Worm (Caenorhabditis elegans) whole organism, L4/young adult: Measurements from ENCODE around the gene srx-7.

Experiments used
- W03F9.2 ChIP-seq: fragments of 150-350 bp; optimal IDR thresholded peaks from 2 replicates; lab custom pipeline; 2014; ENCODE audit warnings: missing biosample characterization, missing genetic modification characterization
- dao-5 ChIP-seq: sonication (generic microtip); optimal IDR thresholded peaks from 2 replicates; lab custom pipeline; 2016; ENCODE audit warnings: missing genotype, missing genetic modification characterization, moderate library complexity, missing compliant biosample characterization
- him-1 ChIP-seq: sonication (generic microtip); optimal IDR thresholded peaks from 2 replicates; lab custom pipeline; 2016; ENCODE audit warnings: missing genotype, missing genetic modification reagents, missing genetic modification characterization, missing compliant biosample characterization

srx-7 gene

ce11 chrV:559940-560339 is at the start of gene srx-7:
Gene srx-7 (plus strand): TSS chrV:560195.
- no peak for TF ChIP-seq W03F9.2 (tag; lab: Kevin White, UChicago)
- TF ChIP-seq him-1 (tag; lab: Kevin White, UChicago), result no peak
- no peak for TF ChIP-seq dao-5 (tag; lab: Kevin White, UChicago)

DNA sequence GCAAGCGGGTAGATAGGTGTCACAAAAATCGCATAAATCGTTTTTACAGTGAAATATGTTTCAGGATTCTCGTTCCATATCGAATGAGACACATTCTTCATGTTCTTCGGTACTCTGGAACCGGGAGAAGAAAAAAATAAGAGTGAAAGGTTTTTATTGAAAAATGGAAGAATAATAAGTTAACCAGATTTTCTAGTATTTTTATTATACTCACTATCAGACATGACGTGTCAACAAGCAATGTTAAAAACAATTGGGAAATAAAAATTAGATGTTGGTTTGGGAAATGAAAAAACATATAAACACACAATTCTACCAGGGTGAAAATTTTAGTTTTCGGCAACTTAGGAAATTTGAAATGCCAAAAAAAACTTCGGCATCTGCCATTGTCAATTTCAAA is 47.6 kb upstream of the srx-7 start, which contains the start of gene srh-37:
srh-37 (minus strand) TSS at position 101 of the 400 bp plus-strand sequence.
- TF ChIP-seq dao-5 (tag; lab: Kevin White, UChicago) (no peak), him-1 (tag; lab: Kevin White, UChicago) (no peak), W03F9.2 (tag; lab: Kevin White, UChicago) (no peak)

- TF ChIP-seq dao-5 (tag; lab: Kevin White, UChicago), result no peak
- TF ChIP-seq him-1 (tag; lab: Kevin White, UChicago), result no peak
- no peak for TF ChIP-seq W03F9.2 (tag; lab: Kevin White, UChicago)
Observed at ce11 chrV:519445-519844, 40.5 kb upstream of the srx-7 start, which contains the start of gene nhr-210. Gene nhr-210 (minus strand): TSS chrV:519545.

ce11 chrV:521517-521916 is 38.5 kb upstream of the srx-7 start, which contains the start of gene srw-107:
Gene srw-107 (minus strand): TSS chrV:521617.
- TF ChIP-seq W03F9.2 (tag; lab: Kevin White, UChicago) (no peak), him-1 (tag; lab: Kevin White, UChicago) (no peak), dao-5 (tag; lab: Kevin White, UChicago) (no peak)

DNA sequence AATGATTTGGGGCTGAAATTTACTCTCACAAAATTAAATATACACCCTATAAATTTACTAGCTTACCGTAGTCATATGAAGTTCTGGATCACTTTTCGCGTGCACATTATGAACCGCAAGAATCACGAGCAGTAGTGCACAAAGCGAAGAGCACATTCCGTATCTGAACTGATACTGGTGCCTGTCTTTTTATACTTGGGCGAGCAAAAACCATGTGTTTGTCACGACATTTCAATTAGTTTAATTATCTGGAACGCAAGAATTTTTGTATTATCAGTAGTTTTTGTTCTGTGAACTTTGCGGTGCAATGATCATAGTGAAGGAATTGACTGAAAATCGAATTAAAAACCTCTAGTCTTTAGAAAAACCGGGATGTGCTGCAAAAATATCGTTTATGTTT is 35.9 kb upstream of the srx-7 start, which contains the start of gene lipl-3:
lipl-3 (minus strand) TSS at position 161 of the 400 bp plus-strand sequence.
- TF ChIP-seq him-1 (tag; lab: Kevin White, UChicago) (no peak), dao-5 (tag; lab: Kevin White, UChicago) (no peak), W03F9.2 (tag; lab: Kevin White, UChicago) (no peak)

DNA sequence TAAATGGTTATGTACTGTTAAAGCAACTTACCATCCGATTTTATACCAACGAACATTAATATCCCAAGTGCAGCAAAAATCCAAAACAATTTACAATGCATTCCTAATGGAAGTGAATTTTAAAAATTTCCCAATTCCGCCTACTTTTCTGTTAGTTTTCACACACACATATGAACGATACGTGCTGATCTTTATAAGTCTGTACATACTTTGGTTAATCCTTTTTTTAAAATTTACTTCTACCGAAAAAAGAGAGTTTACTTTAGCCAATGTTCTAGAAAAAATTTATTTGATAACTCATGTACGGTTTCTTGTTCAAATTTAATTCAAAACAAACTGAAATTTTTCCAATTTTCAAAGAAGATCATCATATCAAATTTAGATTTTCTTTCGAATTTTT is 35.0 kb upstream of the srx-7 start, which contains the start of gene R11G11.16:
R11G11.16 (minus strand) TSS at position 101 of the 400 bp plus-strand sequence.
- no peak for TF ChIP-seq dao-5 (tag; lab: Kevin White, UChicago)
- no peak for TF ChIP-seq him-1 (tag; lab: Kevin White, UChicago)
- no peak for TF ChIP-seq W03F9.2 (tag; lab: Kevin White, UChicago)

DNA sequence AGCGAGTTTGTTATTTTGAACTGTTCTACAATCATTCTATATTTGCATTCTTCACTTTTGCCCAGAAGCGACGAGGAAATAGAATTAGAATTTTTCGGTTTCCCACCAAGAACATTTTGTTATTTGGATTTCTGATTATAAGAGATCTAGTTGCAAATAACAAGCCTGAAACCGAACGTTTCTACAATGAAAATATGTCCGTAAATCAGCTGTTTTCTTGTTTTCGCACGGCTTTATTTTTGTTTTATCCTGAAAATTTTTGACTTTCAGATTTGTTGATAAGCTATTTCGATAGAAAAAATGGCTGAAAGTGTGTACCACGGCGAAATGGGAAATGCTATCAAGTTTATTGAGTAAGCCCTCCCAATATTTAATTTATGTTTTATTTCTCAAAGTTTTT is 32.4 kb upstream of the srx-7 start, which contains the start of gene srw-108:
srw-108 (plus strand) TSS at position 301 of the 400 bp plus-strand sequence.
- TF ChIP-seq W03F9.2 (tag; lab: Kevin White, UChicago) (no peak), him-1 (tag; lab: Kevin White, UChicago) (no peak), dao-5 (tag; lab: Kevin White, UChicago) (no peak)

- TF ChIP-seq dao-5 (tag; lab: Kevin White, UChicago) (no peak), W03F9.2 (tag; lab: Kevin White, UChicago) (no peak), him-1 (tag; lab: Kevin White, UChicago) (no peak)
Observed at ce11 chrV:532046-532445, 27.9 kb upstream of the srx-7 start, which contains the start of gene nhr-58. Gene nhr-58 (plus strand): TSS chrV:532259.

DNA sequence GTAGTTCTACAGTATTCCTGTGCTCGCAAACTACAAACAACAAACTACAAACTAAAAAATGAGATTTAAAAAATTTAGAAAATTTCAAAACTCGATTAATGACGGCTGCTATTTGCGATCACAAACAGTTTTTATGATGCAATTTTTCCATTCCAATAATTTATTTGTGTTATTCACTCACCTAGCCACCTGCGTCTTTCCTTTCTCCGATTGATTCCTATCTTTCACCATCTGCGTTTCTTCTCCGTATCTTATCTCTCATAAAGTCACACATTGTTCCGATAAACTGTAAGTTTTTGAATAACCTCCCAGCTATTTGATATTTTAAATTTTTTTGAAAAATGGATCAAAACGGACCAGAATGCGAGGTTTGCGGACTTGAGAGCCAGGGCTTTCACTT is 25.8 kb upstream of the srx-7 start, which contains the start of gene nhr-132:
nhr-132 (plus strand) TSS at position 271 of the 400 bp plus-strand sequence.
- TF ChIP-seq him-1 (tag; lab: Kevin White, UChicago) (no peak), dao-5 (tag; lab: Kevin White, UChicago) (no peak), W03F9.2 (tag; lab: Kevin White, UChicago) (no peak)

ce11 chrV:536571-536970 is 23.4 kb upstream of the srx-7 start, which contains the start of gene C14C6.5:
Gene C14C6.5 (plus strand): TSS chrV:536628.
- no peak for TF ChIP-seq dao-5 (tag; lab: Kevin White, UChicago)
- TF ChIP-seq W03F9.2 (tag; lab: Kevin White, UChicago), result no peak

DNA sequence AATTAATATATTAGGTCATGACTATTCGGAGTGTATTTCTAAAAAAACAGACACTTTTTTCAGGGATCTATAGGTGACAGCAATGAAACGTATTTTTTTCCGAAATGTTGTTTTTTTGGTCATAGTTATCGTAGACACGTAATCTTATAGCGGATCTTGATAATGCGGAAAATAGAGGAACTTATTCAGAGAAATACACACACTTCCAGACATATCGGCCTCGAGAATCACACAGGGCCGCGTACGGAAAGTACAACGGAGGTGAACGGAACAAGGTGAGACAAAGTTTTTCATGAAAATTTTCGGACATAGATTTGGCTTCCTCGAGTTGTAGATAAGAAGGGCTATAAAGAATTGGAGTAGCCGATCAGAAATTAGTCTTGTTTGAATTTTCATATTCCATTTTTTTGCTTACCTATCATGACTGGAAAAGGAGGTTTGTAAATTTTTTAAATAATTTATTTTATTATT is 20.9 kb upstream of the srx-7 start, which contains the start of gene nhr-155:
nhr-155 (plus strand) TSS at position 421 of the 471 bp plus-strand sequence.
- no peak for TF ChIP-seq dao-5 (tag; lab: Kevin White, UChicago)
- TF ChIP-seq him-1 (tag; lab: Kevin White, UChicago), result no peak
- TF ChIP-seq W03F9.2 (tag; lab: Kevin White, UChicago), result no peak

DNA sequence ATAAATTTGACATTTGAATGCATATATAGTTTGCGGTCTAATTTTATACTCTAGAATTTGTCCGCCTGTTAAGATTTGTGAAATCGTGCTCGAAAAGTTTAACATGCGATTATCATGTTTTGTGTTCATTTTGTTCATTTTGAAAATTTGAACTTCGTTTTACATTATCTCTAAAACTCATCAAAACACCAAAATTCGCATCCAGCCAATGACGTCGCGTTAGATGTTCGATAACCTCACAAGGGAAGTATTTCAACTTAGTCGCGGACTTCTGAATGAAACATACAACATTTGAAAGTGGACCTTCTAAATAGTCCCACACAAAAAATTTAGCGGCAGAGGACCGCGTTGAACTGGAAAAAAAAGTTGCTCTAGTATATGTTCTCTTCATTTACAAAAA is 18.5 kb upstream of the srx-7 start:
- no peak for TF ChIP-seq W03F9.2 (tag; lab: Kevin White, UChicago)
- TF ChIP-seq dao-5 (tag; lab: Kevin White, UChicago), result no peak
- no peak for TF ChIP-seq him-1 (tag; lab: Kevin White, UChicago)

DNA sequence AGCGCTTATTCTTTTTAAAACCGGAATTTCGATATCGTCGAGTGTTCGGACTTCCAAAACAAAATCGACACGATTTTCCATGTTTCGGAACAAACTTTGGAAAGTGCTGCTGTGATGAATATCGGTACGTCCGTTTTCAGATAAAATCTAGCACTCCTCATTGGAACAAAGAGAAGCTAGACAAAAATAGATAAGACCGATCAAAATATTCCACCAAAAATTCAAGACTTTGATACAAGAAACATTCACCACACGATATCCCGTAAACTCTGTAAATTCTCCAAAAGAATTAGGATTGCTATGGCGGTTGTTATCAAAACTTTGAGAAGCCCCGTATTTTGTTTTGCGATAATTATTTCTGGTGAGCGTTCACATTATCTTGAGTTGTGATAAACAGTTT is 16.8 kb upstream of the srx-7 start, which contains the start of gene C14C6.3:
C14C6.3 (plus strand) TSS at position 301 of the 400 bp plus-strand sequence.
- TF ChIP-seq W03F9.2 (tag; lab: Kevin White, UChicago), result no peak
- TF ChIP-seq dao-5 (tag; lab: Kevin White, UChicago), result no peak
- TF ChIP-seq him-1 (tag; lab: Kevin White, UChicago), result no peak

ce11 chrV:547980-548379 is 12.0 kb upstream of the srx-7 start, which contains the start of gene C14C6.6:
Gene C14C6.6 (minus strand): TSS chrV:548080.
- TF ChIP-seq him-1 (tag; lab: Kevin White, UChicago) (no peak), dao-5 (tag; lab: Kevin White, UChicago) (no peak), W03F9.2 (tag; lab: Kevin White, UChicago) (no peak)
